Worm (Caenorhabditis elegans) whole organism, L4 larva: ENCODE results near the gene rps-18.

Experiments
- F37D6.2 ChIP-seq: sonication (generic microtip); optimal IDR thresholded peaks from 2 replicates; lab custom pipeline; 2016; ENCODE audit warnings: mild to moderate bottlenecking, missing genetic modification characterization, missing compliant biosample characterization
- ama-1 ChIP-seq: fragments of 150-350 bp; optimal IDR thresholded peaks from 2 replicates; lab custom pipeline; 2014; ENCODE audit warnings: inconsistent platforms, mixed read lengths
- dmd-8 ChIP-seq: fragments of 200-800 bp; sonication (Bioruptor generic); IDR thresholded peaks from 2 replicates; pipeline ENCODE4 v1.3.6; 2022; ENCODE audit warnings: missing genetic modification characterization, missing compliant biosample characterization
- madf-5 ChIP-seq, 2 experiments: fragments of 200-800 bp; sonication (Bioruptor generic); IDR thresholded peaks; 2 replicates each; pipeline ENCODE4 v1.3.6; 2022; ENCODE audit warnings: missing compliant biosample characterization in 2 of 2, missing genetic modification characterization in 2 of 2
- nhr-11 ChIP-seq: fragments of 150-350 bp; optimal IDR thresholded peaks from 2 replicates; lab custom pipeline; 2014; ENCODE audit warnings: missing biosample characterization, missing genetic modification characterization
- nhr-77 ChIP-seq: fragments of 150-350 bp; optimal IDR thresholded peaks from 2 replicates; lab custom pipeline; 2014; ENCODE audit warnings: missing biosample characterization, missing genetic modification characterization
- php-3 ChIP-seq: fragments of 200-800 bp; sonication (Bioruptor generic); IDR thresholded peaks from 2 replicates; pipeline ENCODE4 v1.3.6; 2022; ENCODE audit warnings: missing genetic modification reagents, missing genetic modification characterization, missing compliant biosample characterization
- pqm-1 ChIP-seq: sonication (generic microtip); optimal IDR thresholded peaks from 2 replicates; lab custom pipeline; 2017; ENCODE audit warnings: missing biosample characterization, missing genetic modification characterization
- tra-1 ChIP-seq: fragments of 200-800 bp; sonication (Bioruptor generic); IDR thresholded peaks from 2 replicates; pipeline ENCODE4 v1.3.6; 2022; ENCODE audit warnings: missing genetic modification reagents, missing genetic modification characterization, missing compliant biosample characterization
- unc-130 ChIP-seq: sonication (generic microtip); optimal IDR thresholded peaks from 2 replicates; lab custom pipeline; 2016; ENCODE audit warnings: missing genetic modification reagents, missing genetic modification characterization, missing compliant biosample characterization
- unc-39 ChIP-seq: sonication (generic microtip); optimal IDR thresholded peaks from 2 replicates; lab custom pipeline; 2017; ENCODE audit warnings: missing biosample characterization, missing genetic modification characterization
- vab-7 ChIP-seq: fragments of 200-800 bp; sonication (Bioruptor generic); IDR thresholded peaks from 2 replicates; pipeline ENCODE4 v1.3.6; 2022; ENCODE audit warnings: missing genetic modification reagents, missing genetic modification characterization, missing compliant biosample characterization
- zag-1 ChIP-seq: fragments of 150-350 bp; optimal IDR thresholded peaks from 2 replicates; lab custom pipeline; 2014; ENCODE audit warnings: missing biosample characterization, missing genetic modification characterization
- ztf-11 ChIP-seq: fragments of 150-350 bp; optimal IDR thresholded peaks from 2 replicates; lab custom pipeline; 2014; ENCODE audit warnings: missing biosample characterization, missing genetic modification characterization

DNA sequence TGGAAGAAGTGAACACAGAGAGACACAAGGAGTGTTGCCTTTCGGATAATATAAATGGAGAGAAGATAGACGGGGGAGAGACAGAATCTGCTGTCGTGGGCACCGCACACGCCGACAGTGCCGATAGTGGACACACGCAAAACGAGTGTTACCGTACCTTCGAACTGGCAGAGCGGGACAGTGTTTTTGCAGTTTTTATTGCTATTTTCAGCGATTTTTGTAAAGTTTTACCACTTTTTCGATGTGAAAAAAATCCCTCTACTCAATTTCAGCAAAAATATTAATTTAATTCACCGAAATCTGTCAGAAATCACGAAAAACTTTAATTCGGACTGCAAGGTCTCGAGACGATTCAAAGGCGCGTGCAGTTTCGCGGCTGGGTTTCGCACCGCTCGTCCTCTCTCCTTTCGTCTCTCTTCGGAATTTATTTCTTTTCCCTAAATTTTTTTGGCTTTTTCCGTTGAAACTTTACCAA is 564 bp upstream of the rps-18 start, which contains the start of gene sec-61.A:
- TF ChIP-seq ama-1 (no peak), php-3 (GFP tag; lab: Robert Waterston, UW) (no peak), pqm-1 (tag; lab: Kevin White, UChicago) (peak; percentile 54), F37D6.2 (tag; lab: Kevin White, UChicago) (peak; percentile 41), unc-39 (tag; lab: Kevin White, UChicago) (no peak), dmd-8 (GFP tag; lab: Robert Waterston, UW) (no peak), vab-7 (no peak), unc-130 (peak; percentile 55), tra-1 (GFP tag; lab: Robert Waterston, UW) (no peak; the same call in 1 of the 2 replicates), ztf-11 (tag; lab: Kevin White, UChicago) (no peak), madf-5 (GFP tag; IDR thresholded peaks at IDR 0.05; lab: Robert Waterston, UW) (no peak), nhr-77 (peak; percentile 47), zag-1 (tag; lab: Kevin White, UChicago) (no peak), nhr-11 (tag; lab: Kevin White, UChicago) (no peak)
